Fruit fly (Drosophila melanogaster): Measurements from ENCODE around the gene PH4alphaMP.

PH4alphaMP gene

dm6 chr3R:30496103-30496858 is at the start of gene PH4alphaMP:
PH4alphaMP (minus strand) TSS chr3R:30496153.
- TF ChIP-seq svp (GFP tag) (peak; percentile 23), acj6 (GFP tag; optimal IDR thresholded peaks at IDR 0.05) (no peak), Ets96B (tag; optimal IDR thresholded peaks at IDR 0.05) (no peak), CG8319 (GFP tag; optimal IDR thresholded peaks at IDR 0.05) (no peak), CG7368 (GFP tag; optimal IDR thresholded peaks at IDR 0.05) (no peak), pdm3 (GFP tag; optimal IDR thresholded peaks at IDR 0.05) (no peak), fd59A (GFP tag; optimal IDR thresholded peaks at IDR 0.05) (no peak), Blimp-1 (GFP tag; optimal IDR thresholded peaks at IDR 0.05) (peak; percentile 33), Hr4 (GFP tag; optimal IDR thresholded peaks at IDR 0.05) (no peak), Sox14 (GFP tag; optimal IDR thresholded peaks at IDR 0.05) (no peak)

- no peak for TF ChIP-seq eg (GFP tag; IDR thresholded peaks at IDR 0.05)
Observed at dm6 chr3R:30544974-30545373, 49.0 kb upstream of the PH4alphaMP start.

- TF ChIP-seq Eip78C (GFP tag) (no peak), fd85E (GFP tag; optimal IDR thresholded peaks at IDR 0.05) (no peak), CG32006 (GFP tag; optimal IDR thresholded peaks at IDR 0.05) (no peak), CG16779 (tag; optimal IDR thresholded peaks at IDR 0.05) (no peak), Hr38 (GFP tag; optimal IDR thresholded peaks at IDR 0.05) (no peak), CG11294 (GFP tag; IDR thresholded peaks at IDR 0.05) (no peak), CG7368 (GFP tag; optimal IDR thresholded peaks at IDR 0.05) (no peak), lz (GFP tag; optimal IDR thresholded peaks at IDR 0.05) (no peak), Eip93F (GFP tag; optimal IDR thresholded peaks at IDR 0.05) (no peak), dsx (GFP tag; optimal IDR thresholded peaks at IDR 0.05; ENCODE audit: poor library complexity, severe bottlenecking) (no peak), CG8119 (GFP tag; IDR thresholded peaks at IDR 0.05) (no peak), Hr4 (GFP tag; optimal IDR thresholded peaks at IDR 0.05) (no peak)
Observed at dm6 chr3R:30541469-30541868, 45.5 kb upstream of the PH4alphaMP start.

- TF ChIP-seq CG34406 (GFP tag; optimal IDR thresholded peaks at IDR 0.05) (peak; percentile 40), net (GFP tag; optimal IDR thresholded peaks at IDR 0.05) (peak; percentile 66), CG15336 (GFP tag; IDR thresholded peaks at IDR 0.05) (peak; percentile 81), fkh (GFP tag; optimal IDR thresholded peaks at IDR 0.05) (peak; percentile 51), Gug (GFP tag; IDR thresholded peaks at IDR 0.05) (peak; percentile 79), OdsH (GFP tag; optimal IDR thresholded peaks at IDR 0.05) (peak; percentile 69), CG8632 (GFP tag; optimal IDR thresholded peaks at IDR 0.05) (peak; percentile 24), lz (GFP tag; optimal IDR thresholded peaks at IDR 0.05) (peak; percentile 64), svp (GFP tag) (peak; percentile 69), CG16779 (tag; optimal IDR thresholded peaks at IDR 0.05) (peak; percentile 9), CG9139 (GFP tag; optimal IDR thresholded peaks at IDR 0.05) (no peak), CG6276 (GFP tag; optimal IDR thresholded peaks at IDR 0.05) (peak; percentile 55), CG1621 (tag; optimal IDR thresholded peaks at IDR 0.05) (peak; percentile 51), Ets96B (tag; optimal IDR thresholded peaks at IDR 0.05) (peak; percentile 42), CG6163 (GFP tag; IDR thresholded peaks at IDR 0.05) (peak; percentile 84), Ets21C (GFP tag; optimal IDR thresholded peaks at IDR 0.05) (peak; percentile 22), Met (GFP tag; optimal IDR thresholded peaks at IDR 0.05) (peak; percentile 47), eg (GFP tag; IDR thresholded peaks at IDR 0.05) (peak; percentile 86), CG7368 (GFP tag; optimal IDR thresholded peaks at IDR 0.05) (peak; percentile 50), CG6854 (GFP tag; optimal IDR thresholded peaks at IDR 0.05) (no peak), ss (GFP tag; optimal IDR thresholded peaks at IDR 0.05) (no peak), Sox15 (GFP tag; optimal IDR thresholded peaks at IDR 0.05) (peak; percentile 46), CG11294 (GFP tag; IDR thresholded peaks at IDR 0.05) (peak; percentile 79), CG6808 (GFP tag; optimal IDR thresholded peaks at IDR 0.05) (peak; percentile 33), Hr4 (GFP tag; optimal IDR thresholded peaks at IDR 0.05) (peak; percentile 70), Eip78C (GFP tag) (peak; percentile 78), CG11902 (GFP tag; optimal IDR thresholded peaks at IDR 0.05) (peak; percentile 64), spab (GFP tag; optimal IDR thresholded peaks at IDR 0.05) (peak; percentile 37), CG3919 (GFP tag; optimal IDR thresholded peaks at IDR 0.05) (peak; percentile 74), Eip75B (GFP tag; optimal IDR thresholded peaks at IDR 0.05) (peak; percentile 54), CG31627 (GFP tag; optimal IDR thresholded peaks at IDR 0.05) (peak; percentile 68), achi (GFP tag; optimal IDR thresholded peaks at IDR 0.05) (peak; percentile 58), CG8119 (GFP tag; IDR thresholded peaks at IDR 0.05) (peak; percentile 70)
Observed at dm6 chr3R:30540196-30540595, 44.2 kb upstream of the PH4alphaMP start.
